Comparison of ENCODE assay signal across 2 worm cellular contexts in genomic region chrIII:11981539-11981938, ce11.
TF ChIP-seq lines count a peak whose summit lies in the region.

No protein-coding gene starts in this region.

TF ChIP-seq in whole organism, L1 larva, 84 proteins besides CTCF, POLR2A, EP300 and RAD21 (continued from another document):
- no peak for TF ChIP-seq hlh-17 (GFP tag; optimal IDR thresholded peaks at IDR 0.05; lab: Kevin White, UChicago; ENCODE audit: borderline replicate concordance)
- no peak for TF ChIP-seq sox-4 (tag; optimal IDR thresholded peaks at IDR 0.05; lab: Kevin White, UChicago)
- no peak for TF ChIP-seq nhr-237 (tag; optimal IDR thresholded peaks at IDR 0.05; lab: Kevin White, UChicago)
- peak; percentile 25 for TF ChIP-seq nhr-47 (tag; optimal IDR thresholded peaks at IDR 0.05; lab: Kevin White, UChicago)
- TF ChIP-seq ceh-88 (GFP tag; IDR thresholded peaks at IDR 0.05; lab: Robert Waterston, UW), result no peak
- TF ChIP-seq mef-2 (tag; optimal IDR thresholded peaks at IDR 0.05; lab: Kevin White, UChicago), result no peak
- no peak for TF ChIP-seq C16A3.4 (tag; optimal IDR thresholded peaks at IDR 0.05; lab: Kevin White, UChicago)
- no peak for TF ChIP-seq swsn-7 (tag; optimal IDR thresholded peaks at IDR 0.05; lab: Kevin White, UChicago)
- TF ChIP-seq unc-30 (tag; optimal IDR thresholded peaks at IDR 0.05; lab: Kevin White, UChicago), result no peak
- no peak for TF ChIP-seq ama-1 (optimal IDR thresholded peaks at IDR 0.05; lab: Kevin White, UChicago)
- TF ChIP-seq pqm-1 (tag; optimal IDR thresholded peaks at IDR 0.05; lab: Kevin White, UChicago), result no peak
- no peak for TF ChIP-seq sptf-1 (tag; optimal IDR thresholded peaks at IDR 0.05; lab: Kevin White, UChicago)
- no peak for TF ChIP-seq nhr-28 (tag; optimal IDR thresholded peaks at IDR 0.05; lab: Kevin White, UChicago)
- TF ChIP-seq C04F5.9 (tag; optimal IDR thresholded peaks at IDR 0.05; lab: Kevin White, UChicago), result no peak
- TF ChIP-seq ztf-4 (tag; optimal IDR thresholded peaks at IDR 0.05; lab: Kevin White, UChicago), result no peak
- no peak for TF ChIP-seq unc-98 (GFP tag; IDR thresholded peaks at IDR 0.05; lab: Robert Waterston, UW)
- TF ChIP-seq fkh-4 (tag; optimal IDR thresholded peaks at IDR 0.05; lab: Kevin White, UChicago; ENCODE audit: borderline replicate concordance), result no peak
- TF ChIP-seq hpl-2 (GFP tag; optimal IDR thresholded peaks at IDR 0.05; lab: Kevin White, UChicago), result no peak
- TF ChIP-seq nhr-84 (tag; optimal IDR thresholded peaks at IDR 0.05; lab: Kevin White, UChicago), result no peak
- no peak for TF ChIP-seq tlp-1 (tag; optimal IDR thresholded peaks at IDR 0.05; lab: Kevin White, UChicago)
- TF ChIP-seq fkh-10 (GFP tag; optimal IDR thresholded peaks at IDR 0.05; lab: Kevin White, UChicago), result no peak
- no peak for TF ChIP-seq unc-130 (tag; optimal IDR thresholded peaks at IDR 0.05; lab: Kevin White, UChicago)
- no peak for TF ChIP-seq ztf-11 (tag; optimal IDR thresholded peaks at IDR 0.05; lab: Kevin White, UChicago)
- no peak for TF ChIP-seq ces-1 (GFP tag; optimal IDR thresholded peaks at IDR 0.05; lab: Kevin White, UChicago)
- TF ChIP-seq skn-1 (tag; optimal IDR thresholded peaks at IDR 0.05; lab: Kevin White, UChicago), result peak; percentile 23
- peak; percentile 44 for TF ChIP-seq lin-15B (tag; optimal IDR thresholded peaks at IDR 0.05; lab: Kevin White, UChicago)
- no peak for TF ChIP-seq tbx-2 (tag; optimal IDR thresholded peaks at IDR 0.05; lab: Kevin White, UChicago)
- no peak for TF ChIP-seq aly-2 (tag; optimal IDR thresholded peaks at IDR 0.05; lab: Kevin White, UChicago)
- TF ChIP-seq ceh-63 (GFP tag; optimal IDR thresholded peaks at IDR 0.05; lab: Kevin White, UChicago), result no peak
- no peak for TF ChIP-seq vab-15 (tag; optimal IDR thresholded peaks at IDR 0.05; lab: Kevin White, UChicago)
- TF ChIP-seq nhr-12 (tag; optimal IDR thresholded peaks at IDR 0.05; lab: Kevin White, UChicago), result no peak
- no peak for TF ChIP-seq unc-62 (GFP tag; optimal IDR thresholded peaks at IDR 0.05; lab: Kevin White, UChicago)
- no peak for TF ChIP-seq lin-39 (tag; optimal IDR thresholded peaks at IDR 0.05; lab: Kevin White, UChicago)
- TF ChIP-seq zip-4 (GFP tag; optimal IDR thresholded peaks at IDR 0.05; lab: Kevin White, UChicago), result no peak
- no peak for TF ChIP-seq nhr-76 (tag; optimal IDR thresholded peaks at IDR 0.05; lab: Kevin White, UChicago)
- TF ChIP-seq fkh-8 (tag; optimal IDR thresholded peaks at IDR 0.05; lab: Kevin White, UChicago), result peak; percentile 51
- no peak for TF ChIP-seq hlh-4 (tag; optimal IDR thresholded peaks at IDR 0.05; lab: Kevin White, UChicago)
- TF ChIP-seq alr-1 (tag; optimal IDR thresholded peaks at IDR 0.05; lab: Kevin White, UChicago; ENCODE audit: borderline replicate concordance), result no peak
- TF ChIP-seq pag-3 (tag; optimal IDR thresholded peaks at IDR 0.05; lab: Kevin White, UChicago; ENCODE audit: borderline replicate concordance, insufficient read depth), result peak; percentile 67
- TF ChIP-seq mab-9 (GFP tag; IDR thresholded peaks at IDR 0.05; lab: Robert Waterston, UW), result no peak
- no peak for TF ChIP-seq nhr-20 (tag; optimal IDR thresholded peaks at IDR 0.05; lab: Kevin White, UChicago)
- TF ChIP-seq egl-13 (tag; optimal IDR thresholded peaks at IDR 0.05; lab: Kevin White, UChicago), result no peak
- TF ChIP-seq pax-3 (tag; optimal IDR thresholded peaks at IDR 0.05; lab: Kevin White, UChicago), result no peak
- no peak for TF ChIP-seq nhr-90 (tag; optimal IDR thresholded peaks at IDR 0.05; lab: Kevin White, UChicago; ENCODE audit: poor library complexity)
- TF ChIP-seq unc-86 (tag; optimal IDR thresholded peaks at IDR 0.05; lab: Kevin White, UChicago), result no peak
- no peak for TF ChIP-seq C34B4.2 (tag; optimal IDR thresholded peaks at IDR 0.05; lab: Kevin White, UChicago)
TF ChIP-seq in whole organism, L1 larva: peak in this region for 17.

TF ChIP-seq in whole organism, L2 larva, 48 proteins besides CTCF, POLR2A, EP300 and RAD21 (continued from another document):
- TF ChIP-seq ztf-4 (tag; optimal IDR thresholded peaks at IDR 0.05; lab: Kevin White, UChicago), result no peak
- no peak for TF ChIP-seq alr-1 (tag; optimal IDR thresholded peaks at IDR 0.05; lab: Kevin White, UChicago)
- TF ChIP-seq mbf-1 (tag; optimal IDR thresholded peaks at IDR 0.05; lab: Kevin White, UChicago), result no peak
- TF ChIP-seq nhr-10 (tag; optimal IDR thresholded peaks at IDR 0.05; lab: Kevin White, UChicago), result no peak
- no peak for TF ChIP-seq blmp-1 (tag; optimal IDR thresholded peaks at IDR 0.05; lab: Kevin White, UChicago; ENCODE audit: insufficient read depth)
- TF ChIP-seq nhr-11 (tag; optimal IDR thresholded peaks at IDR 0.05; lab: Kevin White, UChicago), result no peak
